Fruit fly (Drosophila melanogaster): ENCODE data around the gene CG8360.

Gene CG8360

dm6 chr2L:8233571-8233970, 20.8 kb downstream of the CG8360 start:
- peak; percentile 13 for TF ChIP-seq Pif1A (GFP tag; optimal IDR thresholded peaks at IDR 0.05)
- TF ChIP-seq D1 (tag; optimal IDR thresholded peaks at IDR 0.05) = no peak
- TF ChIP-seq CG8159 (tag; optimal IDR thresholded peaks at IDR 0.05) = peak; percentile 1
- TF ChIP-seq Snoo (tag; optimal IDR thresholded peaks at IDR 0.05) = peak; percentile 1

DNA sequence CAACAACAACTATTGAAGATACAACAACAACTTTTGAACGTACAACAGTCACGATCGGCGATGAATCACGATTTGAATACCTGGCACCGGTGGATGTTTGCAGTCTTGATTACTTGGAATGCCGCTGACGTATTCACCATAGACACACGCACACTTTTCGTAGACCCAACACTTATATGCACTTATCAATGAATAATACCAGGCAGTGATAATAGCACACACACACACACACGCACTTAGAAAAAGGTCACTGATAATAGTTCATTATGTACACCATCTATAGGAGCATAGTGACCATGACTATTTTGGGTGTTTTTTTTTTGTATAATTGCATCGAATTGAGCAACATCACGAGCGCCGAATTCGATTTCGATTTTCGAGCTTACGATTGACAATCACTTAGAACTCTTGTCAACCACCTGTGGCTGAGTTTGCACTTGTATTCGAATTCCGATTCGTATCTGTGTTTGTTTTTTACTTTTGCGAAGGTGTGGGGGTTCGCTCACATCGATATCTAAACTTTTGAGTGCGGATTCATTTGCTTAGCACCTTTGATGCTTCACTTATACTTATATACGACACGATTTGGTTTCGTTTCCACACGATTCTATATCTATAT, 26.4 kb downstream of the CG8360 start:
- TF ChIP-seq CG13204 (GFP tag; optimal IDR thresholded peaks at IDR 0.05) (no peak), CG4496 (GFP tag; IDR thresholded peaks at IDR 0.05) (no peak), gl (tag; optimal IDR thresholded peaks at IDR 0.05) (no peak), CG15710 (tag; optimal IDR thresholded peaks at IDR 0.05) (no peak), CG8301 (tag; optimal IDR thresholded peaks at IDR 0.05) (no peak), CG17806 (tag; optimal IDR thresholded peaks at IDR 0.05) (no peak), CG9948 (tag; optimal IDR thresholded peaks at IDR 0.05) (no peak), CG34367 (tag; optimal IDR thresholded peaks at IDR 0.05) (no peak), D1 (tag; optimal IDR thresholded peaks at IDR 0.05) (no peak), Pif1A (GFP tag; optimal IDR thresholded peaks at IDR 0.05) (no peak), CG32121 (GFP tag; IDR thresholded peaks at IDR 0.05) (no peak), Snoo (tag; optimal IDR thresholded peaks at IDR 0.05) (no peak), CG12605 (GFP tag; IDR thresholded peaks at IDR 0.05) (no peak), CG10348 (GFP tag; IDR thresholded peaks at IDR 0.05) (no peak), EcR (GFP tag; optimal IDR thresholded peaks at IDR 0.05) (no peak), CG14655 (GFP tag; optimal IDR thresholded peaks at IDR 0.05) (no peak), rn (GFP tag; IDR thresholded peaks at IDR 0.05) (no peak), Ets98B (GFP tag; IDR thresholded peaks at IDR 0.05) (no peak), fd96Ca (GFP tag; IDR thresholded peaks at IDR 0.05) (no peak)

dm6 chr2L:8239712-8240245, 27.0 kb downstream of the CG8360 start, which contains the start of gene Pvr:
Gene Pvr, minus strand, starts transcription at chr2L:8239878.
- TF ChIP-seq CG8301 (tag; optimal IDR thresholded peaks at IDR 0.05) (no peak), D1 (tag; optimal IDR thresholded peaks at IDR 0.05) (no peak), CG17806 (tag; optimal IDR thresholded peaks at IDR 0.05) (no peak), rn (GFP tag; IDR thresholded peaks at IDR 0.05) (no peak), Pif1A (GFP tag; optimal IDR thresholded peaks at IDR 0.05) (no peak), CG10348 (GFP tag; IDR thresholded peaks at IDR 0.05) (no peak), CG15710 (tag; optimal IDR thresholded peaks at IDR 0.05) (no peak), gl (tag; optimal IDR thresholded peaks at IDR 0.05) (no peak), Pif1B (GFP tag; optimal IDR thresholded peaks at IDR 0.05) (no peak), CG34367 (tag; optimal IDR thresholded peaks at IDR 0.05) (no peak), Ets98B (GFP tag; IDR thresholded peaks at IDR 0.05) (no peak), Snoo (tag; optimal IDR thresholded peaks at IDR 0.05) (no peak), fd96Ca (GFP tag; IDR thresholded peaks at IDR 0.05) (no peak)

dm6 chr2L:8241700-8242099, 28.9 kb downstream of the CG8360 start, which contains the start of gene Spn28F:
Gene Spn28F, minus strand, starts transcription at chr2L:8241800.
- no peak for TF ChIP-seq CG4496 (GFP tag; IDR thresholded peaks at IDR 0.05)
- TF ChIP-seq CG17806 (tag; optimal IDR thresholded peaks at IDR 0.05) = no peak
- no peak for TF ChIP-seq Pif1B (GFP tag; optimal IDR thresholded peaks at IDR 0.05)
- TF ChIP-seq Snoo (tag; optimal IDR thresholded peaks at IDR 0.05) = no peak
- TF ChIP-seq rn (GFP tag; IDR thresholded peaks at IDR 0.05) = no peak
- TF ChIP-seq EcR (GFP tag; optimal IDR thresholded peaks at IDR 0.05) = no peak
- TF ChIP-seq CG14655 (GFP tag; optimal IDR thresholded peaks at IDR 0.05) = no peak
- no peak for TF ChIP-seq Ets98B (GFP tag; IDR thresholded peaks at IDR 0.05)
- no peak for TF ChIP-seq fd96Ca (GFP tag; IDR thresholded peaks at IDR 0.05)
- TF ChIP-seq CG8159 (tag; optimal IDR thresholded peaks at IDR 0.05) = no peak
- no peak for TF ChIP-seq CG9948 (tag; optimal IDR thresholded peaks at IDR 0.05)
- TF ChIP-seq CG12605 (GFP tag; IDR thresholded peaks at IDR 0.05) = no peak
- no peak for TF ChIP-seq gl (tag; optimal IDR thresholded peaks at IDR 0.05)
- no peak for TF ChIP-seq CG32121 (GFP tag; IDR thresholded peaks at IDR 0.05)

- TF ChIP-seq CG8301 (tag; optimal IDR thresholded peaks at IDR 0.05) = no peak
- no peak for TF ChIP-seq EcR (GFP tag; optimal IDR thresholded peaks at IDR 0.05)
- TF ChIP-seq fd96Ca (GFP tag; IDR thresholded peaks at IDR 0.05) = no peak
- TF ChIP-seq gl (tag; optimal IDR thresholded peaks at IDR 0.05) = no peak
- TF ChIP-seq D1 (tag; optimal IDR thresholded peaks at IDR 0.05) = no peak
- TF ChIP-seq CG9948 (tag; optimal IDR thresholded peaks at IDR 0.05) = no peak
- TF ChIP-seq CG14655 (GFP tag; optimal IDR thresholded peaks at IDR 0.05) = no peak
- no peak for TF ChIP-seq CG12605 (GFP tag; IDR thresholded peaks at IDR 0.05)
- no peak for TF ChIP-seq CG17806 (tag; optimal IDR thresholded peaks at IDR 0.05)
- no peak for TF ChIP-seq CG13204 (GFP tag; optimal IDR thresholded peaks at IDR 0.05)
- no peak for TF ChIP-seq CG32121 (GFP tag; IDR thresholded peaks at IDR 0.05)
- no peak for TF ChIP-seq Snoo (tag; optimal IDR thresholded peaks at IDR 0.05)
- no peak for TF ChIP-seq Ets98B (GFP tag; IDR thresholded peaks at IDR 0.05)
- no peak for TF ChIP-seq CG10348 (GFP tag; IDR thresholded peaks at IDR 0.05)
Measured at dm6 chr2L:8242186-8242585, 29.4 kb downstream of the CG8360 start, which contains the start of gene CG14277. Gene CG14277, plus strand, starts transcription at chr2L:8242486.

- no peak for TF ChIP-seq CG17806 (tag; optimal IDR thresholded peaks at IDR 0.05)
- no peak for TF ChIP-seq CG13204 (GFP tag; optimal IDR thresholded peaks at IDR 0.05)
- no peak for TF ChIP-seq CG14655 (GFP tag; optimal IDR thresholded peaks at IDR 0.05)
- no peak for TF ChIP-seq CG15710 (tag; optimal IDR thresholded peaks at IDR 0.05)
- TF ChIP-seq CG10348 (GFP tag; IDR thresholded peaks at IDR 0.05) = no peak
- TF ChIP-seq CG12605 (GFP tag; IDR thresholded peaks at IDR 0.05) = no peak
- no peak for TF ChIP-seq gl (tag; optimal IDR thresholded peaks at IDR 0.05)
- TF ChIP-seq Pif1B (GFP tag; optimal IDR thresholded peaks at IDR 0.05) = no peak
- TF ChIP-seq fd96Ca (GFP tag; IDR thresholded peaks at IDR 0.05) = no peak
- TF ChIP-seq CG8159 (tag; optimal IDR thresholded peaks at IDR 0.05) = no peak
- no peak for TF ChIP-seq rn (GFP tag; IDR thresholded peaks at IDR 0.05)
- no peak for TF ChIP-seq EcR (GFP tag; optimal IDR thresholded peaks at IDR 0.05)
- no peak for TF ChIP-seq CG34367 (tag; optimal IDR thresholded peaks at IDR 0.05)
- TF ChIP-seq Snoo (tag; optimal IDR thresholded peaks at IDR 0.05) = no peak
- no peak for TF ChIP-seq CG4496 (GFP tag; IDR thresholded peaks at IDR 0.05)
Measured at dm6 chr2L:8243903-8244302, 31.1 kb downstream of the CG8360 start, which contains the start of gene CG43057. Gene CG43057, minus strand, starts transcription at chr2L:8244003.
